Worm (Caenorhabditis elegans) whole organism, L1 larva: ENCODE results near the gene C13A2.10.
A peak's percentile ranks its signal among the peaks of the same experiment; 100 is the strongest.

Experiments used
- ceh-82 ChIP-seq, 3 experiments: fragments of 150-350 bp in 1 of 3; sonication (generic microtip) in 2 of 3; optimal IDR thresholded peaks; 2 replicates each; lab custom pipeline; 2014 to 2017; ENCODE audit warnings: missing biosample characterization in 3 of 3, missing genetic modification characterization in 3 of 3
- dsc-1 ChIP-seq: sonication (generic microtip); optimal IDR thresholded peaks from 2 replicates; lab custom pipeline; 2016; ENCODE audit warnings: mild to moderate bottlenecking, missing genetic modification characterization, missing compliant biosample characterization
- efl-3 ChIP-seq: fragments of 200-800 bp; sonication (Bioruptor generic); optimal IDR thresholded peaks from 2 replicates; lab custom pipeline; 2018; ENCODE audit warnings: mild to moderate bottlenecking, missing genetic modification characterization, missing compliant biosample characterization
- elt-3 ChIP-seq, 6 experiments: fragments of 150-350 bp in 1 of 6; sonication (generic microtip); optimal IDR thresholded peaks; 2 replicates each; lab custom pipeline; 2017 to 2018; ENCODE audit warnings: missing biosample characterization in 6 of 6, missing genetic modification characterization in 6 of 6, inconsistent platforms in 1 of 6
- fkh-4 ChIP-seq: sonication (generic microtip); optimal IDR thresholded peaks from 2 replicates; lab custom pipeline; 2016; ENCODE audit warnings: missing compliant biosample characterization, missing genetic modification characterization, borderline replicate concordance
- fkh-8 ChIP-seq: sonication (generic microtip); optimal IDR thresholded peaks from 2 replicates; lab custom pipeline; 2016; ENCODE audit warnings: mild to moderate bottlenecking, missing genetic modification characterization, missing compliant biosample characterization
- lin-14 ChIP-seq: fragments of 200-800 bp; sonication (Bioruptor generic); optimal IDR thresholded peaks from 2 replicates; lab custom pipeline; 2018; ENCODE audit warnings: mild to moderate bottlenecking, missing genetic modification characterization, moderate library complexity, missing compliant biosample characterization
- lin-15B ChIP-seq: fragments of 150-350 bp; sonication (generic microtip); optimal IDR thresholded peaks from 3 replicates; lab custom pipeline; 2014; ENCODE audit warnings: missing biosample characterization, missing genetic modification characterization
- nhr-90 ChIP-seq: sonication (generic microtip); optimal IDR thresholded peaks from 2 replicates; lab custom pipeline; 2016; ENCODE audit warnings: mild to moderate bottlenecking, missing genetic modification characterization, missing compliant biosample characterization; ENCODE audit not compliant: poor library complexity
- rnt-1 ChIP-seq: sonication (generic microtip); optimal IDR thresholded peaks from 2 replicates; lab custom pipeline; 2016; ENCODE audit warnings: mild to moderate bottlenecking, missing genetic modification characterization, moderate library complexity, missing compliant biosample characterization

The C13A2.10 gene

ce11 chrV:7223941-7224340 is 51.0 kb downstream of the C13A2.10 start, which contains the start of gene C13F10.1:
C13F10.1 (plus strand) TSS chrV:7224078.
- TF ChIP-seq nhr-90 (tag; lab: Kevin White, UChicago), result no peak
- no peak for TF ChIP-seq fkh-8
- no peak for TF ChIP-seq efl-3
- TF ChIP-seq ceh-82 (tag; optimal IDR thresholded peaks at IDR 0.05; lab: Kevin White, UChicago), result peak in 1 of 3 experiments; percentile 2
- peak; percentile 53 for TF ChIP-seq rnt-1 (tag; lab: Kevin White, UChicago)
- no peak for TF ChIP-seq fkh-4 (tag; lab: Kevin White, UChicago)
- no peak for TF ChIP-seq elt-3 (tag; optimal IDR thresholded peaks at IDR 0.05; lab: Kevin White, UChicago)
- TF ChIP-seq dsc-1 (tag; lab: Kevin White, UChicago), result peak; percentile 23
- peak; percentile 40 for TF ChIP-seq lin-14 (GFP tag; lab: Kevin White, UChicago)
- no peak for TF ChIP-seq lin-15B (tag; lab: Kevin White, UChicago)
